Fruit fly (Drosophila melanogaster): ENCODE measurements around the gene CG7376.
A peak's percentile ranks its signal among the peaks of the same experiment; 100 is the strongest.

The CG7376 gene

DNA sequence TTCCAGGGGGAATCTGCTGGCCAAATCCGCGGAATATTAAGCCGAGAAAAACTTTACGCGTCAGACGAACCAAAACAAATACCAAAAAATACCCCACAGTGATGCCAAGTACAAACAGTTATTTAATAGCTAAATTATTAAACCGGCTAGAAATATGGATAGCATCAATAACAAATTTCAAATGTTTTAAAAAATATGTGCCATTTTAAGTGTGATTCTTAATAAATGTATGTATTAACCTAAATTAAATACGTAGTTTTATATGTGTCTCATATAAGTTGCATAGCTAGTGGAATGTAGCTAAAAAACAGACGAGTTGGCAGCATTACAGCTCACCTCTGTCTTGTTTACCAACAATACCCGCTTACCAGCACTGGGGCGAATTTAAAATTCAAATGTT lies 7.7 kb downstream of the CG7376 start, which contains the start of gene CG10274 (continued):
- TF ChIP-seq dmrt11E (tag; optimal IDR thresholded peaks at IDR 0.05): peak; percentile 77
- no peak for TF ChIP-seq CG15479 (GFP tag; optimal IDR thresholded peaks at IDR 0.05)
- TF ChIP-seq CG8944 (GFP tag; optimal IDR thresholded peaks at IDR 0.05): peak; percentile 63
- peak; percentile 53 for TF ChIP-seq ssp (GFP tag; IDR thresholded peaks at IDR 0.05)
- TF ChIP-seq nerfin-1 (tag; optimal IDR thresholded peaks at IDR 0.05): peak; percentile 81
- TF ChIP-seq CoRest (tag; optimal IDR thresholded peaks at IDR 0.05): peak; percentile 90
- TF ChIP-seq NC2α (GFP tag; optimal IDR thresholded peaks at IDR 0.05): peak; percentile 35
- peak; percentile 86 for TF ChIP-seq gem (tag; optimal IDR thresholded peaks at IDR 0.05)
- TF ChIP-seq chn (GFP tag; optimal IDR thresholded peaks at IDR 0.05): peak; percentile 72
- TF ChIP-seq CG3163 (GFP tag; optimal IDR thresholded peaks at IDR 0.05): peak; percentile 15
- peak; percentile 76 for TF ChIP-seq CG18262 (tag; optimal IDR thresholded peaks at IDR 0.05)
- TF ChIP-seq CG4424 (GFP tag; optimal IDR thresholded peaks at IDR 0.05): peak; percentile 85
- no peak for TF ChIP-seq Hmx (GFP tag; optimal IDR thresholded peaks at IDR 0.05)
- TF ChIP-seq PHDP (tag; optimal IDR thresholded peaks at IDR 0.05): peak; percentile 78
- peak; percentile 47 for TF ChIP-seq CG5245 (GFP tag; optimal IDR thresholded peaks at IDR 0.05)
- TF ChIP-seq CG7357 (GFP tag; IDR thresholded peaks at IDR 0.05): peak; percentile 33; the same call in 1 of the 3 replicates
- no peak for TF ChIP-seq Kr (GFP tag; optimal IDR thresholded peaks at IDR 0.05)
- no peak for TF ChIP-seq aop (GFP tag; IDR thresholded peaks at IDR 0.05)
- TF ChIP-seq Dp (GFP tag; optimal IDR thresholded peaks at IDR 0.05): peak; percentile 75
- peak in 1 of 3 experiments; percentile 81 for TF ChIP-seq lola (GFP tag; optimal IDR thresholded peaks at IDR 0.05)
- peak; percentile 19 for TF ChIP-seq CG12299 (tag; optimal IDR thresholded peaks at IDR 0.05)
- TF ChIP-seq Vsx1 (GFP tag; optimal IDR thresholded peaks at IDR 0.05): no peak
- peak; percentile 91 for TF ChIP-seq CG2120 (GFP tag; optimal IDR thresholded peaks at IDR 0.05)
- TF ChIP-seq Gsc (GFP tag; IDR thresholded peaks at IDR 0.05): no peak
- TF ChIP-seq Med (GFP tag): peak; percentile 93
- TF ChIP-seq Usf (GFP tag; optimal IDR thresholded peaks at IDR 0.05): peak; percentile 47
- peak; percentile 56 for TF ChIP-seq Spps (tag; optimal IDR thresholded peaks at IDR 0.05)
- peak; percentile 73 for TF ChIP-seq Fer3 (tag; optimal IDR thresholded peaks at IDR 0.05)
- peak; percentile 82 for TF ChIP-seq Xrp1 (GFP tag; IDR thresholded peaks at IDR 0.05)
- peak; percentile 100 for TF ChIP-seq Sry-β (GFP tag; optimal IDR thresholded peaks at IDR 0.05)
- peak; percentile 41 for TF ChIP-seq CG34376 (GFP tag; optimal IDR thresholded peaks at IDR 0.05)
- TF ChIP-seq Atf6 (GFP tag; IDR thresholded peaks at IDR 0.05): peak; percentile 66
- no peak for TF ChIP-seq Doc3 (GFP tag; IDR thresholded peaks at IDR 0.05; ENCODE audit: partially characterized antibody)
- TF ChIP-seq Ssrp (tag; optimal IDR thresholded peaks at IDR 0.05): peak; percentile 80
- TF ChIP-seq CG10654 (GFP tag; optimal IDR thresholded peaks at IDR 0.05): peak; percentile 68
- TF ChIP-seq HLH3B (GFP tag; IDR thresholded peaks at IDR 0.05): peak; percentile 65
- TF ChIP-seq CG7556 (GFP tag; optimal IDR thresholded peaks at IDR 0.05): peak; percentile 57
- TF ChIP-seq otp (GFP tag; IDR thresholded peaks at IDR 0.05): no peak
- TF ChIP-seq run (tag; optimal IDR thresholded peaks at IDR 0.05): no peak
- TF ChIP-seq ranshi (GFP tag; IDR thresholded peaks at IDR 0.05): peak; percentile 61; the same call in 1 of the 2 replicates
- TF ChIP-seq mam (GFP tag; optimal IDR thresholded peaks at IDR 0.05): peak; percentile 80
- TF ChIP-seq CG1233 (GFP tag; optimal IDR thresholded peaks at IDR 0.05): peak; percentile 65
- peak; percentile 73 for TF ChIP-seq CG33557 (GFP tag; optimal IDR thresholded peaks at IDR 0.05)
- TF ChIP-seq CG17802 (tag; optimal IDR thresholded peaks at IDR 0.05): peak; percentile 38
- TF ChIP-seq CG9437 (GFP tag; optimal IDR thresholded peaks at IDR 0.05): peak; percentile 67
- TF ChIP-seq pnt (GFP tag; optimal IDR thresholded peaks at IDR 0.05): peak; percentile 54
- peak; percentile 52 for TF ChIP-seq gfzf (GFP tag; optimal IDR thresholded peaks at IDR 0.05)
- peak; percentile 1 for TF ChIP-seq CG7987 (GFP tag; optimal IDR thresholded peaks at IDR 0.05)
- TF ChIP-seq CG9727 (GFP tag; optimal IDR thresholded peaks at IDR 0.05): peak; percentile 76
- peak; percentile 62 for TF ChIP-seq CG33213 (GFP tag; optimal IDR thresholded peaks at IDR 0.05)
